Worm (Caenorhabditis elegans) whole organism, L2 larva: ENCODE measurements around the gene W04G3.13.

Source experiments
- egl-27 ChIP-seq: sonication (generic microtip); optimal IDR thresholded peaks from 3 replicates; lab custom pipeline; 2017; ENCODE audit warnings: missing biosample characterization, missing genetic modification reagents, missing genetic modification characterization
- gmeb-1 ChIP-seq: fragments of 150-350 bp; optimal IDR thresholded peaks from 2 replicates; lab custom pipeline; 2014; ENCODE audit warnings: missing biosample characterization, missing genetic modification characterization
- mdl-1 ChIP-seq, 2 experiments: fragments of 150-350 bp in 1 of 2; sonication (generic microtip) in 1 of 2; optimal IDR thresholded peaks; 2 replicates each; lab custom pipeline; 2017; ENCODE audit warnings: missing biosample characterization in 2 of 2, missing genetic modification characterization in 2 of 2
- snpc-4 ChIP-seq: fragments of 150-350 bp; optimal IDR thresholded peaks from 2 replicates; lab custom pipeline; 2014; ENCODE audit warnings: missing biosample characterization, missing genetic modification characterization

ce11 chrX:11060940-11061339 lies 18.6 kb downstream of the W04G3.13 start:
- no peak for TF ChIP-seq egl-27 (tag; lab: Kevin White, UChicago)
- TF ChIP-seq snpc-4 (tag; lab: Kevin White, UChicago), result no peak
- no peak for TF ChIP-seq mdl-1 (tag; optimal IDR thresholded peaks at IDR 0.05; lab: Kevin White, UChicago)
- TF ChIP-seq gmeb-1 (tag; lab: Kevin White, UChicago), result no peak
